Worm (Caenorhabditis elegans): ENCODE results near the gene gcy-15.
"Not testable (repeated sequence)": the region's sequence is repeated elsewhere in the genome, so short reads cannot be mapped to it uniquely, and the experiment has no call there.

Gene gcy-15

DNA sequence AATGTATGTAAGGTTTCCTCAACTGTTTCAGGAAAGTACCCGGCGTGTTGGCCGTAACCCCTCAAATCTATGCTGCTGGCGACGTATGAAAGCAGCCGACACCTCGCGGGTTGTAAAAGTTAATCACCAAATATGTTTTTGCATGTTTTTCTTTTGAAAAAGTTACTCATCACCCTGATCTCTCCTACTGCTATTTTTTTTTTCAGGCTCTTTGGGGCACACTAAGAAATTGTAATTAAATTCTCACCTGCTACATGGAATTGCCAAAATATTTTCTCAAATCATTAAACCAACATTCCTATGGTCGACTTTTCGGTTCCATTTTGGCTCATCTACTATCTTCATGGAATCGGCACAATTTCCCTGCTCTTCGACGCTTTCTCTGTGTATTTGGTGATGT, 12.0 kb downstream of the gcy-15 start, which contains the start of gene sri-78:
TSS of gene sri-78 (plus strand) at position 301 of the 400 bp plus-strand sequence.
- TF ChIP-seq nhr-12 (tag; optimal IDR thresholded peaks at IDR 0.05); M03D4.4 (tag; optimal IDR thresholded peaks at IDR 0.05); elt-1 (tag; optimal IDR thresholded peaks at IDR 0.05; ENCODE audit: borderline replicate concordance, insufficient read depth): not testable (repeated sequence)

DNA sequence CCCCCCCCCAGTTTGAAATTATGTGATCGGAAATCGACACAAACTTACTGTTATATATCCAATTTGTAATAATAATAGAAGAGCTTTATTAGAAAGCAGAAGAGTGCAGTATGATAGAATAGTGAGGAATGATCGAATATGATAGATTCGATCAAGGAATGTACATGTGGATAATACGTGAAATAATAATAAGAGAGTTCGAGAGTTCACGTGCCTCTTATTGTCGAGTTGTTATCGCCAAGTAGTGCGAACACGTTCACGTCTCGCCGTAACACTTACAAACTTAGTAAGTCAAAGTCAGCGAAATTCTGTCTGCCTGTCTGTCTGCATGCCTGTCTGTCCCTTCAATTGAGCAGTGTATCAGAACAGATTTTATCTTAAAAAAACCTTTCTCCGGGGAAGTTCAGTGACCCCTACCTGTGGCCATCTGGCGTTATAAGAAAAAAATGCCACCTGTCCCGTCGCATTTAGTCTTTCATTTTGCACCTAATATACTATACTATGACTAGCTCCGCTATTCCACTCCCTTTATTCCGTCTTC, 13.5 kb downstream of the gcy-15 start, which contains the start of the genes Y27F2A.6 and Y27F2A.8:
TSS of gene Y27F2A.6 (minus strand) at position 101 of the 541 bp plus-strand sequence.
TSS of gene Y27F2A.8 (plus strand) at position 491 of the 541 bp plus-strand sequence.
- not testable (repeated sequence) for TF ChIP-seq nhr-76 (tag; optimal IDR thresholded peaks at IDR 0.05); hlh-1 (tag; optimal IDR thresholded peaks at IDR 0.05); sem-2 (GFP tag; optimal IDR thresholded peaks at IDR 0.05)

DNA sequence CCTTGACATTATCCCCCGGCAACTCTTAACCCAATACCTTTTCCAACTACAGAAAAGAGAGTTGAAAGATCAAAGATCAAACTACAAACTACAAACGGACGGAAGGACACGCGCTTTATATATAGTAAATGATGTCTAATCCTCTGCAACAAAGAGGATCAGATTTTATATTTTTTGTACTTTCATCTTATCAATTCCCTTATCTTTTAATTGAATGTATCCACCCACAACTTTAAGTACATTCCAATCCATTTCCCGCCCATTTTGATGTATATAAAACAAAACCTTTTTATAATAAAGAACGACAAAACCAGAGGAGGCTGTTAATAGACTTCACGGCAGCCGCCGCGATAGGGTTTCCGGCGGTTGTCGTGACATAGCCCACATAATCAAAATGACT, 19.2 kb downstream of the gcy-15 start, which contains the start of gene sri-40:
TSS of gene sri-40 (plus strand) at position 301 of the 400 bp plus-strand sequence.
- not testable (repeated sequence) for TF ChIP-seq elt-1 (tag; optimal IDR thresholded peaks at IDR 0.05; ENCODE audit: borderline replicate concordance, insufficient read depth); mls-2 (tag; optimal IDR thresholded peaks at IDR 0.05); nhr-28 (tag; optimal IDR thresholded peaks at IDR 0.05)

DNA sequence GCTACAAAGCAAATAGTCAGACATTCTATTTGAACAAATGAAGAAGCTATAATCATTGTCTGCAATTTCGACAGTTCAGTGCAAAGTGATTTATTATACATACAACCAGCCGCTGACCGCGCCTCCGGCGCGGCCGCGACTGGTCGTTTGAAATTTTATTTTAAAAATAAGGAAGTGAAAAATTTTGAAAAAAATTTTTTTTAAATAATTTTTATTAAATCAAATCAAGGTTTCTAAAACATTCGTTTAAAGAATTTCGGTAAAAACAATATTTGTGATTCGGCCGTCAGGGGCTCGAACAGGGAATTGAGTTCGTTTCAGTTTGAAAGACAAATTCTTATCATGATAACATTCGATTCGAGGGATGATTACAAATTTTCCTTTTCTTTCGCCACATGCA, 24.7 kb downstream of the gcy-15 start, which contains the start of gene Y27F2A.10:
TSS of gene Y27F2A.10 (minus strand) at position 101 of the 400 bp plus-strand sequence.
- TF ChIP-seq blmp-1 (tag; optimal IDR thresholded peaks at IDR 0.05) (no peak), nhr-12 (tag; optimal IDR thresholded peaks at IDR 0.05) (no peak), M03D4.4 (tag; optimal IDR thresholded peaks at IDR 0.05) (no peak), zip-8 (tag; optimal IDR thresholded peaks at IDR 0.05) (no peak), ceh-83 (GFP tag; optimal IDR thresholded peaks at IDR 0.05) (no peak)

DNA sequence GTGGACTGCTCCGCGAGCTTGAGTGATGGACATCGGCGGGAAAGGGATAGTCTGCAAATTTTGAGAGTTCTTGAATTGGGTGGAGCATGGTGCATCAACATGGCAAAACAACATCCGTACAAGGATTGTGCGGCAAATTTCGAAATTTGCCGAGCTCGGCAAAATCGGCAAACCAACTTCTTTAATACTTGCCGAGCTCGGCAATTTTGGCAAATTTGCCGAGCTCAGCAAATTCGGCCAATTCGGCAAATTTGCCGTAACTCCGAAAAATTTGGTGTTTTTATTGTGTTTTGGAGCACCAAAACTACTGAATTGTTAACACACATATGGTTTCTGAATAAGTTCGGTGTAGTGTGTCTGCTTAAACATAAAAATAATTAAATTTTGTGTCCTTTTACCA, 26.8 kb downstream of the gcy-15 start, which contains the start of gene fbxc-55:
TSS of gene fbxc-55 (minus strand) at position 101 of the 400 bp plus-strand sequence.
- TF ChIP-seq mep-1 (tag; optimal IDR thresholded peaks at IDR 0.05) (no peak), unc-39 (tag; optimal IDR thresholded peaks at IDR 0.05) (no peak), elt-3 (tag; optimal IDR thresholded peaks at IDR 0.05) (no peak), zip-8 (tag; optimal IDR thresholded peaks at IDR 0.05) (no peak), lin-32 (GFP tag; optimal IDR thresholded peaks at IDR 0.05) (no peak), ztf-11 (tag; optimal IDR thresholded peaks at IDR 0.05) (no peak), nhr-2 (tag; optimal IDR thresholded peaks at IDR 0.05) (no peak), tbx-8 (GFP tag; optimal IDR thresholded peaks at IDR 0.05) (no peak)

DNA sequence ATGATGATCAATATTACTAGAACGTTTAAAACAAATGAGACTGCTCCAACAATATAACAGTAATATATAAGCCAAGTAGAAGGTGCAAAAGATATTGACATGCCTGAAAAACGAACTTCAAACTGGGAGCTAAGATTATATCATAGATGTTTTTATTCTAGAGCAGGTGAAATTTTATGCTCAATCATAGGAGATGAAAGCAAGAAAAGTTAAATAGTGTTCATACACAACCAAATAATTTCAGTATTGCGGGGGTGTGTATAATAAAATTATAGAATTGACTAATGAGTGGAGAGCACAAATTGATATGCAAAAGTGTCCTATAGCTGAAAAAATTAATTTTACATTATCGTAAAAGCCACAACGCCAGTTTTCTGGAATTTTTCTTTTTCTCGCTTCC, 37.9 kb downstream of the gcy-15 start, which contains the start of gene sri-34:
TSS of gene sri-34 (minus strand) at position 101 of the 400 bp plus-strand sequence.
- TF ChIP-seq ceh-43 (GFP tag; optimal IDR thresholded peaks at IDR 0.05), result no peak
- no peak for TF ChIP-seq unc-39 (tag; optimal IDR thresholded peaks at IDR 0.05)
- no peak for TF ChIP-seq nhr-28 (tag; optimal IDR thresholded peaks at IDR 0.05)
- TF ChIP-seq lin-13 (tag; optimal IDR thresholded peaks at IDR 0.05), result no peak

DNA sequence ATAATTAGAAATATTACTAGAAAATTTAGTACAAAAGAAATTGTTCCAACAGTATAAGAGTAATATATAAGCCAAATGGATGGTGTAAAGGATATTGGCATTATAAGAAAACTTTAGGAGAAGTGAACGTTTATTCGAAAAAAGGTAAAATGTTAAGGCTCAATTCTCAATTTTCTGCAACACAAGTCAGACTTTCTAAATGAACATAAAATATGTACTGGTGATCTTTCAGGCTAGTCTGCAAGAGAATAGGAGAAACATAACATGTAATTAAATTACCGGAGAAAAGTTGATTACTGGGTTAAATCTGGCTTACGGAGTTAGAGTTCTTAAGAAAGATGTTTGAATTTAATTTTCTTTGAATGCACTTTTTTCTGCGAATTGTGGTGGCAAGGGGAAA, 40.1 kb downstream of the gcy-15 start, which contains the start of gene sri-33:
TSS of gene sri-33 (minus strand) at position 101 of the 400 bp plus-strand sequence.
- TF ChIP-seq lin-32 (GFP tag; optimal IDR thresholded peaks at IDR 0.05) (no peak), ceh-39 (tag; optimal IDR thresholded peaks at IDR 0.05) (no peak), unc-39 (tag; optimal IDR thresholded peaks at IDR 0.05) (no peak), mep-1 (tag; optimal IDR thresholded peaks at IDR 0.05) (no peak), lin-13 (tag; optimal IDR thresholded peaks at IDR 0.05) (no peak), elt-3 (tag; optimal IDR thresholded peaks at IDR 0.05) (no peak), blmp-1 (tag; optimal IDR thresholded peaks at IDR 0.05) (no peak), unc-62 (GFP tag; optimal IDR thresholded peaks at IDR 0.05) (no peak), ztf-11 (tag; optimal IDR thresholded peaks at IDR 0.05) (no peak)

DNA sequence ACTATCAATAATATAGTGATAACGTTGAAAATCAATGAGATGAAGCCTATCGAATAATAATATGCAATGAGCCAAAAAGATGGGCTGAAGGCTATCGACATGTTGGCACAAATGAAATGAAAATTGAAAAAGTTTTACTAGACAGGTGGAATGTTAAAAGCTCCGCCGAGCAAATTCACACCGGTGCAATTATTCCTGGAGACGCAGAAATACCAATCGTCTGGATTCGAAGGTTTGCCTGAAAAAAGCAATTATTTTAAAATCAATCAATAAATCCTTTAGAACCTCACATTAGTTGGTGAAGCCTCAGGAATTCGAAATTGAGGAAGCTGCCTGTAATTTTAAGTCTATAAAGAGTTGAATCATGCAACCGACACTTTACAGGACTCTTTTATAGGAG, 42.5 kb downstream of the gcy-15 start, which contains the start of gene sri-32:
TSS of gene sri-32 (minus strand) at position 101 of the 400 bp plus-strand sequence.
- TF ChIP-seq cnd-1 (tag; optimal IDR thresholded peaks at IDR 0.05) (no peak), mls-2 (tag; optimal IDR thresholded peaks at IDR 0.05) (no peak), unc-39 (tag; optimal IDR thresholded peaks at IDR 0.05) (no peak), elt-3 (tag; optimal IDR thresholded peaks at IDR 0.05) (no peak), drap-1 (GFP tag; optimal IDR thresholded peaks at IDR 0.05) (no peak), hlh-1 (tag; optimal IDR thresholded peaks at IDR 0.05) (no peak), nhr-76 (tag; optimal IDR thresholded peaks at IDR 0.05) (no peak), ham-2 (GFP tag; optimal IDR thresholded peaks at IDR 0.05) (no peak), ceh-43 (GFP tag; optimal IDR thresholded peaks at IDR 0.05) (no peak), ceh-83 (GFP tag; optimal IDR thresholded peaks at IDR 0.05) (no peak), pha-4 (tag; optimal IDR thresholded peaks at IDR 0.05) (no peak), snpc-4 (tag; optimal IDR thresholded peaks at IDR 0.05) (no peak)

All from whole organism, mixed stage, embryonic.